Worm (Caenorhabditis elegans) whole organism, early embryonic: ENCODE measurements around the gene tif-1A.

Experiments used
- aly-1 ChIP-seq: sonication (generic microtip); optimal IDR thresholded peaks from 2 replicates; lab custom pipeline; 2016; ENCODE audit warnings: missing genetic modification characterization, missing compliant biosample characterization
- ama-1 ChIP-seq: fragments of 150-350 bp; optimal IDR thresholded peaks from 2 replicates; lab custom pipeline; 2014
- ceh-13 ChIP-seq: fragments of 200-800 bp; sonication (Bioruptor generic); optimal IDR thresholded peaks from 2 replicates; lab custom pipeline; 2018; ENCODE audit warnings: mild to moderate bottlenecking, missing genetic modification characterization, missing compliant biosample characterization
- ets-7 ChIP-seq: sonication (generic microtip); optimal IDR thresholded peaks from 2 replicates; lab custom pipeline; 2016; ENCODE audit warnings: missing genotype, missing genetic modification characterization, missing compliant biosample characterization
- hmg-4 ChIP-seq: fragments of 200-800 bp; sonication (Bioruptor generic); optimal IDR thresholded peaks from 2 replicates; lab custom pipeline; 2018; ENCODE audit warnings: mild to moderate bottlenecking, missing genetic modification characterization, missing compliant biosample characterization
- hnd-1 ChIP-seq: sonication (generic microtip); optimal IDR thresholded peaks from 2 replicates; lab custom pipeline; 2016; ENCODE audit warnings: missing genetic modification characterization, missing compliant biosample characterization
- pes-1 ChIP-seq: fragments of 200-800 bp; sonication (Bioruptor generic); IDR thresholded peaks from 2 replicates; pipeline ENCODE4 v1.3.6; 2022; ENCODE audit warnings: missing genetic modification reagents, missing genetic modification characterization, missing compliant biosample characterization
- scrt-1 ChIP-seq: fragments of 200-800 bp; sonication (Bioruptor generic); IDR thresholded peaks from 2 replicates; pipeline ENCODE4 v1.3.6; 2022; ENCODE audit warnings: missing genetic modification characterization, missing compliant biosample characterization
- tbx-37 ChIP-seq: fragments of 200-800 bp; sonication (Bioruptor generic); conservative IDR thresholded peaks from 2 replicates; pipeline ENCODE4 v1.3.6; 2022; ENCODE audit warnings: missing genetic modification reagents, missing genetic modification characterization, missing compliant biosample characterization

ce11 chrIII:3994457-3994856, 9.5 kb downstream of the tif-1A start:
- no peak for TF ChIP-seq hmg-4
- TF ChIP-seq ama-1 (lab: Kevin White, UChicago): no peak
- no peak for TF ChIP-seq ceh-13 (GFP tag; lab: Kevin White, UChicago)
- no peak for TF ChIP-seq pes-1 (GFP tag; lab: Robert Waterston, UW)
- TF ChIP-seq tbx-37 (GFP tag; lab: Robert Waterston, UW): no peak
- no peak for TF ChIP-seq aly-1 (tag; lab: Kevin White, UChicago)
- TF ChIP-seq scrt-1 (GFP tag; lab: Robert Waterston, UW): no peak
- no peak for TF ChIP-seq ets-7 (tag; lab: Kevin White, UChicago)
- no peak for TF ChIP-seq hnd-1 (tag; lab: Kevin White, UChicago)
